Fruit fly (Drosophila melanogaster) whole organism, embryonic: ENCODE results near the gene slmb.

Source experiments
- CG11085 ChIP-seq: fragments of 200-800 bp; sonication (Bioruptor generic); IDR thresholded peaks from 2 replicates; pipeline ENCODE4 v1.3.6; 2022; ENCODE audit warnings: missing biosample characterization, missing genetic modification characterization
- CG2712 ChIP-seq: fragments of 200-800 bp; optimal IDR thresholded peaks from 3 replicates; lab custom pipeline; 2019; ENCODE audit warnings: missing biosample characterization, mild to moderate bottlenecking, missing genetic modification characterization, moderate library complexity
- CG3838 ChIP-seq: fragments of 200-800 bp; sonication (Bioruptor generic); optimal IDR thresholded peaks from 3 replicates; lab custom pipeline; 2016; ENCODE audit warnings: missing biosample characterization, missing genetic modification characterization
- CG5953 ChIP-seq: fragments of 200-800 bp; sonication (Bioruptor generic); IDR thresholded peaks from 2 replicates; pipeline ENCODE4 v1.3.6; 2022; ENCODE audit warnings: missing biosample characterization, missing genetic modification characterization
- Camta ChIP-seq: fragments of 200-800 bp; sonication (Bioruptor generic); optimal IDR thresholded peaks from 2 replicates; lab custom pipeline; 2016; ENCODE audit warnings: missing biosample characterization, missing genetic modification characterization
- Doc2 ChIP-seq: fragments of 200-800 bp; sonication (Bioruptor generic); IDR thresholded peaks from 2 replicates; pipeline ENCODE4 v1.3.6; 2022; ENCODE audit warnings: missing biosample characterization, missing genetic modification characterization
- Vsx1 ChIP-seq: fragments of 200-800 bp; sonication (Bioruptor generic); optimal IDR thresholded peaks from 2 replicates; lab custom pipeline; 2017; ENCODE audit warnings: missing biosample characterization, mild to moderate bottlenecking, missing genetic modification characterization, missing genetic modification reagents
- corto ChIP-seq: fragments of 200-800 bp; sonication (Bioruptor generic); optimal IDR thresholded peaks from 2 replicates; lab custom pipeline; 2016; ENCODE audit warnings: missing biosample characterization, mild to moderate bottlenecking, missing genetic modification characterization, moderate library complexity
- crp ChIP-seq, 2 experiments: fragments of 200-800 bp; sonication (Bioruptor generic); optimal IDR thresholded peaks; 2 replicates in 1 of 2; 3 replicates in 1 of 2; lab custom pipeline; 2017; ENCODE audit warnings: missing biosample characterization in 2 of 2, missing genetic modification characterization in 2 of 2, mild to moderate bottlenecking in 1 of 2, moderate library complexity in 1 of 2
- gcm ChIP-seq: fragments of 200-800 bp; sonication (Bioruptor generic); optimal IDR thresholded peaks from 2 replicates; lab custom pipeline; 2019; ENCODE audit warnings: missing biosample characterization, mild to moderate bottlenecking, missing genetic modification characterization, moderate library complexity
- her ChIP-seq: fragments of 200-800 bp; sonication (Bioruptor generic); optimal IDR thresholded peaks from 2 replicates; lab custom pipeline; 2016; ENCODE audit warnings: missing biosample characterization, missing genetic modification characterization
- ind ChIP-seq: fragments of 200-800 bp; sonication (Bioruptor generic); optimal IDR thresholded peaks from 3 replicates; lab custom pipeline; 2016; ENCODE audit warnings: missing biosample characterization, missing genetic modification characterization
- tap ChIP-seq: fragments of 200-800 bp; optimal IDR thresholded peaks from 3 replicates; lab custom pipeline; 2019; ENCODE audit warnings: missing biosample characterization, mild to moderate bottlenecking, missing genetic modification characterization, moderate library complexity

DNA sequence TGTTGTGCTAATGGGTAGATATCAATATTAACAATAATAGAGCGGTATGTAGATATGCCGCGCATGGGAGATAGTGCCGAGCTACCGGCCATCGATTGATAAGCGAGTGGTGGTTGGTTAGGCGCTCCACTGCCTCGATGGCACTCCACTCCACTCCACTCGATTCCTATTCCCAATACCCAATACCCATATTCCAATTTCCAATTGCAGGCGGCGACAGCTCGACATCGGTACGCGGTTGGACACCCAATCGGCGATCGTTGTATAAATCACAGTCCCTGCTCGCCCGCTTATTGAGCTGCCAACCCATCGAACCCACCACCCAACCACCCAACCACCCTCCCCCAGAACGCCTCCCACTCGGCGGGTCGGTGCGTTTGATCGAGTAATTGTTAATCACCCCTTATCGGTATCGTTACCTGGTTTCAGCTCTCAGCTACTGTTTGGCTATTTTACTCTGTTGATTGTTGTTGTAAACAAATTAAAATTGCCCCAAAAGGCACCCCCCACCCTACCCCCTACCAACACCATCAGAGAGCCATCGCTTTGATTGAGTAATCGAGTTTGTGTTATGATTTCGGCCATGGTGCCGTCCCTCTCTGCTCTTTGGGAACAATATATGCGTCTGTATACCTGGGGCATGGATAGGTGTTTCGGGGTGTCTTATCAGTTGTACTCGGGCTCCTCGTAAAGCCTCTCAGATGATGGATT, 46.3 kb downstream of the slmb start, which contains the start of gene HHEX:
- TF ChIP-seq CG2712 (tag; lab: Kevin White, UChicago) (no peak), Doc2 (GFP tag; lab: Robert Waterston, UW) (no peak), ind (GFP tag; lab: Kevin White, UChicago) (no peak), Vsx1 (GFP tag; lab: Kevin White, UChicago) (peak; percentile 95), CG3838 (no peak), corto (no peak), gcm (GFP tag; lab: Kevin White, UChicago) (no peak), crp (GFP tag; optimal IDR thresholded peaks at IDR 0.05; lab: Kevin White, UChicago) (no peak), CG5953 (no peak), her (no peak), Camta (GFP tag; lab: Kevin White, UChicago) (no peak), tap (tag; lab: Kevin White, UChicago) (no peak), CG11085 (no peak)
